Fruit fly (Drosophila melanogaster) whole organism, wandering third instar larva: Measurements from ENCODE around the gene CG18301.

ENCODE experiments used
- CG32264 ChIP-seq: fragments of 200-800 bp; sonication (Bioruptor generic); optimal IDR thresholded peaks from 2 replicates; lab custom pipeline; 2016; ENCODE audit warnings: missing biosample characterization, missing genetic modification characterization
- br ChIP-seq: fragments of 200-800 bp; sonication (Bioruptor generic); optimal IDR thresholded peaks from 2 replicates; lab custom pipeline; 2016; ENCODE audit warnings: missing biosample characterization, missing genetic modification characterization

dm6 chr2L:10554676-10555075, 23.1 kb downstream of the CG18301 start:
- TF ChIP-seq CG32264 = no peak
- TF ChIP-seq br (GFP tag; lab: Kevin White, UChicago) = no peak
